Worm (Caenorhabditis elegans) whole organism, L3 larva: Measurements from ENCODE around the gene fbxa-135.
A peak's percentile ranks its signal among the peaks of the same experiment; 100 is the strongest.

Source experiments
- R02D3.7 ChIP-seq: fragments of 150-350 bp; optimal IDR thresholded peaks from 2 replicates; lab custom pipeline; 2014; ENCODE audit warnings: missing biosample characterization, missing genetic modification characterization
- ZK546.5 ChIP-seq: sonication (generic microtip); optimal IDR thresholded peaks from 2 replicates; lab custom pipeline; 2017; ENCODE audit warnings: missing biosample characterization, missing genetic modification characterization
- aly-2 ChIP-seq: fragments of 150-350 bp; optimal IDR thresholded peaks from 2 replicates; lab custom pipeline; 2014; ENCODE audit warnings: missing biosample characterization, missing genetic modification characterization
- ama-1 ChIP-seq: fragments of 150-350 bp; optimal IDR thresholded peaks from 2 replicates; lab custom pipeline; 2018
- ceh-9 ChIP-seq: sonication (generic microtip); optimal IDR thresholded peaks from 2 replicates; lab custom pipeline; 2018; ENCODE audit warnings: missing biosample characterization, missing genetic modification characterization
- egl-5 ChIP-seq: fragments of 150-350 bp; optimal IDR thresholded peaks from 2 replicates; lab custom pipeline; 2017; ENCODE audit warnings: missing biosample characterization, missing genetic modification reagents, missing genetic modification characterization, inconsistent platforms
- elt-1 ChIP-seq: fragments of 150-350 bp; optimal IDR thresholded peaks from 2 replicates; lab custom pipeline; 2014; ENCODE audit warnings: missing biosample characterization, missing genetic modification characterization
- elt-2 ChIP-seq: sonication (generic microtip); optimal IDR thresholded peaks from 2 replicates; lab custom pipeline; 2016; ENCODE audit warnings: missing genetic modification reagents, mild to moderate bottlenecking, missing genetic modification characterization, missing compliant biosample characterization
- elt-3 ChIP-seq, 3 experiments: fragments of 150-350 bp in 1 of 3; sonication (generic microtip) in 2 of 3; optimal IDR thresholded peaks; 2 replicates in 2 of 3; 4 replicates in 1 of 3; lab custom pipeline; 2014 to 2017; ENCODE audit warnings: missing biosample characterization in 3 of 3, missing genetic modification characterization in 3 of 3
- eor-1 ChIP-seq, 2 experiments: fragments of 150-350 bp; optimal IDR thresholded peaks; 2 replicates each; lab custom pipeline; 2014 to 2018; ENCODE audit warnings: missing biosample characterization in 2 of 2, missing genetic modification characterization in 2 of 2
- fkh-10 ChIP-seq: sonication (generic microtip); optimal IDR thresholded peaks from 2 replicates; lab custom pipeline; 2017; ENCODE audit warnings: missing biosample characterization, missing genetic modification reagents, missing genetic modification characterization
- fkh-2 ChIP-seq: fragments of 150-350 bp; optimal IDR thresholded peaks from 2 replicates; lab custom pipeline; 2014; ENCODE audit warnings: missing biosample characterization, missing genetic modification reagents, missing genetic modification characterization
- fos-1 ChIP-seq: fragments of 150-350 bp; optimal IDR thresholded peaks from 2 replicates; lab custom pipeline; 2014; ENCODE audit warnings: missing biosample characterization, missing genetic modification characterization
- jun-1 ChIP-seq: fragments of 150-350 bp; optimal IDR thresholded peaks from 2 replicates; lab custom pipeline; 2014; ENCODE audit warnings: missing biosample characterization, missing genetic modification reagents, missing genetic modification characterization
- lin-15B ChIP-seq: fragments of 150-350 bp; optimal IDR thresholded peaks from 2 replicates; lab custom pipeline; 2014; ENCODE audit warnings: missing biosample characterization, missing genetic modification characterization
- lsy-12 ChIP-seq: sonication (generic microtip); optimal IDR thresholded peaks from 2 replicates; lab custom pipeline; 2016; ENCODE audit warnings: mild to moderate bottlenecking, missing genetic modification characterization, missing compliant biosample characterization
- mml-1 ChIP-seq: fragments of 150-350 bp; sonication (generic microtip); optimal IDR thresholded peaks from 3 replicates; lab custom pipeline; 2014; ENCODE audit warnings: missing biosample characterization, missing genetic modification characterization
- nfya-1 ChIP-seq: sonication (generic microtip); optimal IDR thresholded peaks from 2 replicates; lab custom pipeline; 2017; ENCODE audit warnings: missing genetic modification characterization, mild to moderate bottlenecking, missing compliant biosample characterization, antibody characterized with exemption, moderate library complexity; ENCODE audit not compliant: insufficient read depth
- nhr-11 ChIP-seq: fragments of 150-350 bp; optimal IDR thresholded peaks from 2 replicates; lab custom pipeline; 2014; ENCODE audit warnings: missing biosample characterization, missing genetic modification characterization
- nhr-23 ChIP-seq: fragments of 150-350 bp; optimal IDR thresholded peaks from 2 replicates; lab custom pipeline; 2014; ENCODE audit warnings: missing biosample characterization, missing genetic modification reagents, missing genetic modification characterization
- nhr-237 ChIP-seq: fragments of 150-350 bp; optimal IDR thresholded peaks from 2 replicates; lab custom pipeline; 2014; ENCODE audit warnings: missing biosample characterization, missing genetic modification characterization
- nhr-28 ChIP-seq: fragments of 150-350 bp; optimal IDR thresholded peaks from 2 replicates; lab custom pipeline; 2014; ENCODE audit warnings: missing biosample characterization, missing genetic modification characterization
- nhr-43 ChIP-seq: sonication (generic microtip); optimal IDR thresholded peaks from 2 replicates; lab custom pipeline; 2016; ENCODE audit warnings: mild to moderate bottlenecking, missing genetic modification characterization, missing compliant biosample characterization; ENCODE audit not compliant: poor library complexity, severe bottlenecking
- nhr-76 ChIP-seq: fragments of 150-350 bp; sonication (generic microtip); optimal IDR thresholded peaks from 5 replicates; lab custom pipeline; 2014; ENCODE audit warnings: missing biosample characterization, missing genetic modification characterization
- pha-4 ChIP-seq: fragments of 150-350 bp; optimal IDR thresholded peaks from 2 replicates; lab custom pipeline; 2014; ENCODE audit warnings: missing biosample characterization, missing genetic modification reagents, missing genetic modification characterization
- pqm-1 ChIP-seq: fragments of 150-350 bp; optimal IDR thresholded peaks from 2 replicates; lab custom pipeline; 2017; ENCODE audit warnings: missing biosample characterization, missing genetic modification characterization, inconsistent platforms
- sea-2 ChIP-seq: fragments of 150-350 bp; sonication (generic microtip); optimal IDR thresholded peaks from 4 replicates; lab custom pipeline; 2014; ENCODE audit warnings: missing biosample characterization, missing genetic modification reagents, missing genetic modification characterization
- snpc-4 ChIP-seq: fragments of 150-350 bp; optimal IDR thresholded peaks from 2 replicates; lab custom pipeline; 2014; ENCODE audit warnings: missing biosample characterization, missing genetic modification characterization
- tbx-2 ChIP-seq: sonication (generic microtip); optimal IDR thresholded peaks from 2 replicates; lab custom pipeline; 2016; ENCODE audit warnings: mild to moderate bottlenecking, missing genetic modification characterization, missing compliant biosample characterization
- zag-1 ChIP-seq: fragments of 150-350 bp; optimal IDR thresholded peaks from 2 replicates; lab custom pipeline; 2014; ENCODE audit warnings: missing biosample characterization, missing genetic modification characterization
- ztf-11 ChIP-seq: fragments of 150-350 bp; optimal IDR thresholded peaks from 2 replicates; lab custom pipeline; 2014; ENCODE audit warnings: missing biosample characterization, missing genetic modification characterization

fbxa-135 gene

DNA sequence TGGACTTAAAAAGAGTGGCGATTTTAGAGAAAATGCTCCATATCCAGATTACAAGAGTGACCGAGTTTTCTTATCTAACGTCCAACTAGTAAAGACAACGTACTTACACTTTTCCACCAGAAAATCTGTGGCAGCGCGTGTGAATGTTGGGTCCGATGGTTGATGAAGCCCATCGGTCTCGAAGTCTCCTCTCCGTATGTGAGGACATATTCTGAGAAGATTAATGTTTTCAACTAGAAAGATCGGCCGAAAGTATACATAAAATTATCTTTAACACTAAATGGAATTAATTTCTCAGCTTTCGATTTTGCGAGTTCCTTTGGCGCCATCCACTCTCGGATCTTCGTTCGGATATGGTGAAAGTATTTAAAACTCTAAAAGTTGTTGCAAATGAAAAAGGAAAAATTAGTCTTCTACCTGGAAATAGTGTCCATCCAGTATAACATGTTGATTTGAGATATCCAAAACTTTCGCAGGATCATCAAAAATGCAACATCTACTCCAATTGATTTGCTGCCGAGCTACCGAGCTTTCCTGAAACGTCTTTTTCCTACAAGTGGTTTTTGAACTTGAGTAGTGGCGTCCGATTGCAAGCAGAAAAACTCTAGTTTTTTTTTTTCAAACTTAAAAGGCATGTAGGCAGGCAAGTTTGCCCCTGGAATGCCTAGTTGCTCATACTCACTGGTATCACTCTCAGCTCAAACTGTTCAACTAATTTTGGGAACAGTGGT lies 29.4 kb downstream of the fbxa-135 start:
- TF ChIP-seq nhr-237 (tag; lab: Kevin White, UChicago) (no peak), fkh-10 (GFP tag; lab: Kevin White, UChicago) (no peak), fos-1 (tag; lab: Kevin White, UChicago) (no peak), zag-1 (tag; lab: Kevin White, UChicago) (no peak), fkh-2 (tag; lab: Kevin White, UChicago) (no peak), nhr-23 (tag; lab: Kevin White, UChicago) (no peak), elt-2 (no peak), pha-4 (tag; lab: Kevin White, UChicago) (no peak), aly-2 (no peak), ceh-9 (tag; lab: Kevin White, UChicago) (no peak), egl-5 (tag; lab: Kevin White, UChicago) (no peak), ztf-11 (tag; lab: Kevin White, UChicago) (no peak), eor-1 (tag; optimal IDR thresholded peaks at IDR 0.05; lab: Kevin White, UChicago) (no peak)

DNA sequence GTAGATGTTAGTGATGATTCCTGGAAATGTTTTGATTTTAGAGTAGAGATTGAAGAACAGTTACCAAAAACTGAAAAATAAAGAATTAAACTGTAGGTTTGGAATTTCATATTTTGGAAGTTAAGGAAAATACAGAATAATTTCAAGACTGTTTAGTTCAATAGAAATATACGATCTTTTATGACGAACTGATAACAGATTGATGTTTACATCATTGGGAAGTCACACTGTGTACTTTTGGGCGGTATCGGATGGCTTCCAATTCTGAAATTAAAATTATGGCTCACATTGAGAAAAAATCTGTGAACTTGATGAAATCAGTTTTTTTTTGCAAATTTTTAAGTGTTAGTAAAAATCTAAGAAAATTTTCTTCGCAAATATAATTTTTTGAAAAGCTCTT lies 30.4 kb downstream of the fbxa-135 start, which contains the start of gene T26H5.8:
T26H5.8 (minus strand) TSS at position 270 of the 400 bp plus-strand sequence.
- peak; percentile 86 for TF ChIP-seq pqm-1 (tag; lab: Kevin White, UChicago)
- peak; percentile 90 for TF ChIP-seq pha-4 (tag; lab: Kevin White, UChicago)
- TF ChIP-seq snpc-4 (tag; lab: Kevin White, UChicago) = no peak
- peak; percentile 56 for TF ChIP-seq elt-2

DNA sequence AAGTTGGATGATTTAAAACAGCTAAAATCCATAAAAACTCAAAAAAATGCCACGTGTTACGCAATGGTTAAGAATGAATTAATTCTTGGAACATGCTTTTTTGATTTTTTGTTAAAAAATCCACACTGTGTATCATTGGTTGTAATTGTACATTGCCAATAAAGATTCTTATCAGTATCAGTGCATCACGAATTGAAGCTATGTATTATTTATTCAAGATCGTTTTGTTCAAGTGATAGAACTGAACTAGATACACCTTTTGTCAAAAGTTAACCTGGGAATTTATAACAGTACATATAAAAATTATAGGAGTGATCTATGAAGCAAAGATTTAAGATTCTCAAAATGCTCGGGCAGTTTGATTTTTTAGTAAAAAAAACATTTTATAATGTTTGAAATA lies 32.6 kb downstream of the fbxa-135 start:
- no peak for TF ChIP-seq ZK546.5
- peak; percentile 62 for TF ChIP-seq pqm-1 (tag; lab: Kevin White, UChicago)
- peak; percentile 37 for TF ChIP-seq elt-2
- peak; percentile 39 for TF ChIP-seq pha-4 (tag; lab: Kevin White, UChicago)

DNA sequence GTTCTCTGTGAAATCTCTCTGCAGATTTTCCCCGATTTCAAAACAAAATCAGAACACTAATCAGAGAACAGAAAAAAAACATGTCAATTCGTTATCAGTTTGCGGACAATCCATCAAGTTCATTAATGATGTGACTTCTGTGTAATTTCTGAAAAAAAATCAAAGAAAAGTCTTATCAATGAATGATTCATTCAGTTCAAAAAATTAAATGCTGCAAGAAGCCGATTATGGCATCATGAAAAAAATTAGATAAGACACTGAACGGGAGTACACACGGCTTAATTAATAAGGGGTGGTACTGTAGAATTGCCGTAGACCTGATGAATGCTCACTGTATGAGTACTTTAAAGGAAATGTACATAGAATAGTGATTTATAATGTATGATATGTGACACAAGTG lies 34.1 kb downstream of the fbxa-135 start:
- TF ChIP-seq jun-1 = peak; percentile 46
- TF ChIP-seq pqm-1 (tag; lab: Kevin White, UChicago) = peak; percentile 98
- TF ChIP-seq elt-2 = peak; percentile 90
- TF ChIP-seq snpc-4 (tag; lab: Kevin White, UChicago) = no peak

DNA sequence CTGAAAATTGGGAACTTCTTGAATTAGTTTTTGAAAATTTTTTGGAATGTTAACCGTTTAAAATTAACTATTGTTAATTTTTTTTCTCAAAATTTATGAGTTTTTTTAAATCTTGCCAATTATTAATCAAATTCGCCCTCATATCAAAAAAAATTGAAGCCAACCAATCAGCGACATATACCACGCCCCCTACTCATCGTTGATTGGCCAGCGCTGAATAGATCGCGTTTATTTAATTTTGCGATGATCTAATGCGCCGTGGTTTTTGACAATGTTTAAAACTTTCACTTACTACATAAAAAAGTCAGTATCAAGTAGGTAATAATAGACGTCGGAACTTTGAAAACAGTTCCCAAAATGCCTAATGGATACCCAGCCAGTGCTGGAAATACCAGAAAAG lies 40.3 kb downstream of the fbxa-135 start:
- TF ChIP-seq nfya-1 (tag; lab: Kevin White, UChicago) (peak; percentile 62), nhr-76 (tag; lab: Kevin White, UChicago) (no peak)

DNA sequence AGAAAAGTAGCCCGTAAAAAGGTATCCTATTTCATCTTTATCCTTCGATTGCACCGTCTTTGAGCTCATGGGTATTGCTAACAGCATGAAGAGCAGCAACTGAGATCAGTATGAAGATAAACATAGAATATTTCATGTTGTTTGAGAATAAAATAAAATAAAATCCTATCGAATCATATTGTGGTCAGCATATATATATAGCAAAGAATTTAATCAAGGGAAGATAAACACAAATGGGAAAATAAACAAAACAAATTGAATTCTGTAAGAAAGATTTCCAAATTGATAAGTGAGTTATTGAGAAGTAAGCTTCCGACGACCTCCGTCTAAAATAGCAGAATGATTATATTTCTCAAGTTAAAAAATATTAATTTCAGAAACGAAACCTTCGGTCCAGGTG lies 41.6 kb downstream of the fbxa-135 start, which contains the start of gene T26H5.10:
T26H5.10 (minus strand) TSS at position 101 of the 400 bp plus-strand sequence.
- TF ChIP-seq mml-1 (no peak), ama-1 (lab: Kevin White, UChicago) (no peak), elt-3 (tag; optimal IDR thresholded peaks at IDR 0.05; lab: Kevin White, UChicago) (no peak), nhr-43 (tag; lab: Kevin White, UChicago) (no peak), elt-1 (tag; lab: Kevin White, UChicago) (no peak), lin-15B (tag; lab: Kevin White, UChicago) (no peak), nhr-11 (tag; lab: Kevin White, UChicago) (no peak), sea-2 (no peak), fkh-10 (GFP tag; lab: Kevin White, UChicago) (no peak), zag-1 (tag; lab: Kevin White, UChicago) (no peak), ceh-9 (tag; lab: Kevin White, UChicago) (no peak), egl-5 (tag; lab: Kevin White, UChicago) (no peak), lsy-12 (tag; lab: Kevin White, UChicago) (no peak), nhr-28 (tag; lab: Kevin White, UChicago) (no peak), aly-2 (no peak), R02D3.7 (tag; lab: Kevin White, UChicago) (no peak), tbx-2 (tag; lab: Kevin White, UChicago) (no peak)
